Worm (Caenorhabditis elegans) whole organism, early embryonic: ENCODE results near the gene F01F1.11.

Experiments
- F13C5.2 ChIP-seq: sonication (generic microtip); optimal IDR thresholded peaks from 2 replicates; lab custom pipeline; 2017; ENCODE audit warnings: mild to moderate bottlenecking, missing genetic modification characterization, inconsistent platforms, missing compliant biosample characterization
- ama-1 ChIP-seq: fragments of 150-350 bp; optimal IDR thresholded peaks from 2 replicates; lab custom pipeline; 2014
- ets-7 ChIP-seq: sonication (generic microtip); optimal IDR thresholded peaks from 2 replicates; lab custom pipeline; 2016; ENCODE audit warnings: missing genotype, missing genetic modification characterization, missing compliant biosample characterization
- hmbx-1 ChIP-seq: sonication (generic microtip); optimal IDR thresholded peaks from 2 replicates; lab custom pipeline; 2016; ENCODE audit warnings: mild to moderate bottlenecking, missing genetic modification characterization, missing compliant biosample characterization
- hmg-4 ChIP-seq: fragments of 200-800 bp; sonication (Bioruptor generic); optimal IDR thresholded peaks from 2 replicates; lab custom pipeline; 2018; ENCODE audit warnings: mild to moderate bottlenecking, missing genetic modification characterization, missing compliant biosample characterization
- hnd-1 ChIP-seq: sonication (generic microtip); optimal IDR thresholded peaks from 2 replicates; lab custom pipeline; 2016; ENCODE audit warnings: missing genetic modification characterization, missing compliant biosample characterization
- sea-1 ChIP-seq: fragments of 200-800 bp; sonication (Bioruptor generic); conservative IDR thresholded peaks from 2 replicates; pipeline ENCODE4 v1.3.6; 2022; ENCODE audit warnings: missing genetic modification characterization, missing compliant biosample characterization
- tbx-11 ChIP-seq: fragments of 200-800 bp; sonication (Bioruptor generic); IDR thresholded peaks from 2 replicates; pipeline ENCODE4 v1.3.6; 2022; ENCODE audit warnings: missing genetic modification characterization, missing compliant biosample characterization

ce11 chrIII:5921067-5921678, 49.5 kb upstream of the F01F1.11 start:
- TF ChIP-seq ets-7 = no peak
- no peak for TF ChIP-seq hmbx-1 (tag; lab: Kevin White, UChicago)
- TF ChIP-seq tbx-11 (GFP tag; lab: Robert Waterston, UW) = no peak
- no peak for TF ChIP-seq sea-1 (GFP tag; lab: Robert Waterston, UW)
- TF ChIP-seq ama-1 (lab: Kevin White, UChicago) = no peak
- TF ChIP-seq hnd-1 (tag; lab: Kevin White, UChicago) = no peak
- no peak for TF ChIP-seq F13C5.2 (tag; lab: Kevin White, UChicago)
- TF ChIP-seq hmg-4 = no peak
